Fruit fly (Drosophila melanogaster) whole organism, pupa: ENCODE results near the gene 14-3-3epsilon.

Experiments used
- CG10348 ChIP-seq: fragments of 200-800 bp; sonication (Bioruptor generic); IDR thresholded peaks from 2 replicates; pipeline ENCODE4 v1.3.6; 2022; ENCODE audit warnings: missing biosample characterization, missing genetic modification characterization
- CG13204 ChIP-seq: fragments of 200-800 bp; sonication (Bioruptor generic); optimal IDR thresholded peaks from 2 replicates; lab custom pipeline; 2018; ENCODE audit warnings: missing biosample characterization, mild to moderate bottlenecking, missing genetic modification characterization, moderate library complexity
- CG14655 ChIP-seq: fragments of 200-800 bp; sonication (Bioruptor generic); optimal IDR thresholded peaks from 3 replicates; lab custom pipeline; 2017; ENCODE audit warnings: mild to moderate bottlenecking, missing biosample characterization, missing genetic modification reagents, missing genetic modification characterization
- CG17806 ChIP-seq: fragments of 200-800 bp; sonication (Bioruptor generic); optimal IDR thresholded peaks from 2 replicates; lab custom pipeline; 2018; ENCODE audit warnings: missing biosample characterization, mild to moderate bottlenecking, missing genetic modification characterization, moderate library complexity
- CG32121 ChIP-seq: fragments of 200-800 bp; sonication (Bioruptor generic); IDR thresholded peaks from 2 replicates; pipeline ENCODE4 v1.3.6; 2022; ENCODE audit warnings: missing biosample characterization, missing genetic modification characterization
- CG8301 ChIP-seq: fragments of 200-800 bp; sonication (Bioruptor generic); optimal IDR thresholded peaks from 2 replicates; lab custom pipeline; 2018; ENCODE audit warnings: missing biosample characterization, mild to moderate bottlenecking, missing genetic modification characterization
- EcR ChIP-seq: fragments of 200-800 bp; sonication (Bioruptor generic); optimal IDR thresholded peaks from 3 replicates; lab custom pipeline; 2019; ENCODE audit warnings: missing biosample characterization, missing genetic modification characterization, mild to moderate bottlenecking, moderate library complexity, missing genetic modification reagents
- Ets98B ChIP-seq: fragments of 200-800 bp; sonication (Bioruptor generic); IDR thresholded peaks from 2 replicates; pipeline ENCODE4 v1.3.6; 2022; ENCODE audit warnings: missing biosample characterization, missing genetic modification characterization
- Pif1A ChIP-seq: fragments of 200-800 bp; sonication (Bioruptor generic); optimal IDR thresholded peaks from 3 replicates; lab custom pipeline; 2016; ENCODE audit warnings: missing biosample characterization, missing genetic modification characterization
- Snoo ChIP-seq: fragments of 200-800 bp; sonication (Bioruptor generic); optimal IDR thresholded peaks from 3 replicates; lab custom pipeline; 2017; ENCODE audit warnings: missing biosample characterization, mild to moderate bottlenecking, missing genetic modification characterization, inconsistent platforms
- rn ChIP-seq: fragments of 200-800 bp; sonication (Bioruptor generic); IDR thresholded peaks from 2 replicates; pipeline ENCODE4 v1.3.6; 2022; ENCODE audit warnings: missing biosample characterization, missing genetic modification characterization

DNA sequence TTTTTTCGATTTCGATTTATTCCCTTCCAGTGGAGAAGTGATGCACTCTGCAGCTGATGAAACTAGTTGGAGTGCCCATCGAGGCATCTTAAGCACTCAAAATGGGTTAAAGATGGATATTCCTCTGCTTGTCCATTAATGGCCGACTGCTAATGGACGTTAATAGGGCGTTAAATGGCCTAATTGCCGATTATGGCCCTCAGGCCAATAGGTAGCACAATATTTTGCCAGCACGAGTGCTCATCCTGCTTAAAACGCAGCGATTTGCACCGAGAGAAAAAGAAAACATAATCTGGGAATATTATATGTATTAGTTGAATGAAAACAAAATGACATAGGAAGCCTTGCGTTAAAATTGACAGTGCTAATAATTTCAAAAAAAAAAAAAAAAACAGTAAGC is 33.9 kb upstream of the 14-3-3epsilon start, which contains the start of gene CG44158:
- TF ChIP-seq CG17806 (no peak), Ets98B (GFP tag; lab: Robert Waterston, UW) (no peak), CG32121 (GFP tag; lab: Robert Waterston, UW) (no peak), Pif1A (GFP tag; lab: Kevin White, UChicago) (no peak), Snoo (tag; lab: Kevin White, UChicago) (no peak), rn (GFP tag; lab: Robert Waterston, UW) (no peak), CG13204 (GFP tag; lab: Kevin White, UChicago) (no peak), CG10348 (GFP tag; lab: Robert Waterston, UW) (no peak), EcR (GFP tag; lab: Kevin White, UChicago) (no peak), CG8301 (tag; lab: Kevin White, UChicago) (no peak), CG14655 (no peak)
